Fruit fly (Drosophila melanogaster) Kc167 (cell line): Measurements from ENCODE around the gene CG4045.

Source experiments
- Sin3A ChIP-seq: fragments of >200 bp; optimal IDR thresholded peaks from 2 replicates; lab custom pipeline; 2018; ENCODE audit warnings: missing external identifiers
- psq ChIP-seq: fragments of >200 bp; optimal IDR thresholded peaks from 2 replicates; lab custom pipeline; 2017; ENCODE audit warnings: missing external identifiers
- ttk ChIP-seq: sonication (Bioruptor generic); optimal IDR thresholded peaks from 2 replicates; lab custom pipeline; 2017; ENCODE audit warnings: missing external identifiers

dm6 chrX:2087501-2087900 is 11.8 kb upstream of the CG4045 start:
- TF ChIP-seq Sin3A (lab: Kevin White, UChicago) (no peak), psq (lab: Kevin White, UChicago) (no peak), ttk (no peak)
